Fruit fly (Drosophila melanogaster): ENCODE results near the gene ATPsynGL.

The ATPsynGL gene

DNA sequence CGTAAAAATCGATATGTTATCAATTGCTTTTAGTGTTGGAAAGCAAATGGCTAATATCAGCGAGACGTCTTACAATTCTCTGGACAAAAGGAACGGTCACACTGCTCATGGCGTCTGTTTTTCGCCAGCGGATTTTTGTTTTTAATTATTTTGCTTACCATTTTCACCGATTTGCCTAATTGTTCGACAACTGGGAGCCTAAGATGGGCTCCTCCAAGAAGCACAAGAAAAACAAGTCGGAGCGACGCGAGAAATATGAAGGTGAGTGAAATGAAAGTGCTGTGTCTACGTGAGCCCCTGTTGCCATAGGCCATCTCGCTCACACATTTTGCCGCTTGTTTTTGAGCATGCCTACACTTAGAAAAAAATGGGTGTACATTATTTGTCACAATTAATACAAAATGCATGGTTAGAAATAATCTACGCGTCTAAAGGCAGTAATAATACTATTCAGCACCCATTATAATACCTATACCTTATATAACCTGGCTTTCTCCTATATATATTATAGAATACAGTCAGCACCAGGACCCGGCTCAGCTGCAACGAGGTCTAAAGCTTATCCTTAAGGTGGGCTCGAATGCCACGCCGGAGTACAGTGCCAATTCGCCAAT is 35.8 kb downstream of the ATPsynGL start, which contains the start of gene Brd7-9 (continued):
- TF ChIP-seq usp (GFP tag; optimal IDR thresholded peaks at IDR 0.05) (no peak), CG16863 (GFP tag; optimal IDR thresholded peaks at IDR 0.05) (peak; percentile 49), Eip74EF (GFP tag; optimal IDR thresholded peaks at IDR 0.05) (peak in 1 of 2 experiments; percentile 64), CG1233 (GFP tag; optimal IDR thresholded peaks at IDR 0.05) (peak; percentile 69), Opbp (GFP tag; IDR thresholded peaks at IDR 0.05; ENCODE audit: partially characterized antibody) (no peak), Ravus (GFP tag; IDR thresholded peaks at IDR 0.05) (no peak; the same call in 1 of the 2 replicates), tgo (GFP tag; IDR thresholded peaks at IDR 0.05) (peak; percentile 67), Dfd (GFP tag; optimal IDR thresholded peaks at IDR 0.05) (no peak), sens-2 (GFP tag; IDR thresholded peaks at IDR 0.05) (peak; percentile 74; the same call in 1 of the 2 replicates), CG13123 (GFP tag; optimal IDR thresholded peaks at IDR 0.05) (peak; percentile 21), org-1 (GFP tag; optimal IDR thresholded peaks at IDR 0.05) (peak; percentile 69), pum (GFP tag; optimal IDR thresholded peaks at IDR 0.05) (peak; percentile 51), Scr (GFP tag; IDR thresholded peaks at IDR 0.05; ENCODE audit: partially characterized antibody) (peak; percentile 50), Hmr (GFP tag; optimal IDR thresholded peaks at IDR 0.05) (peak; percentile 73), CG10209 (GFP tag; optimal IDR thresholded peaks at IDR 0.05) (peak; percentile 68), jigr1 (GFP tag; IDR thresholded peaks at IDR 0.05) (no peak), CG34422 (GFP tag; IDR thresholded peaks at IDR 0.05) (peak; percentile 95), CG30403 (GFP tag; optimal IDR thresholded peaks at IDR 0.05) (peak; percentile 70), vvl (GFP tag; IDR thresholded peaks at IDR 0.05) (peak; percentile 93), otp (GFP tag; IDR thresholded peaks at IDR 0.05) (peak; percentile 77), CoRest (tag; optimal IDR thresholded peaks at IDR 0.05) (peak; percentile 39), CG10565 (GFP tag; optimal IDR thresholded peaks at IDR 0.05) (no peak), schlank (tag; optimal IDR thresholded peaks at IDR 0.05) (no peak), run (tag; optimal IDR thresholded peaks at IDR 0.05) (peak; percentile 5), onecut (GFP tag; IDR thresholded peaks at IDR 0.05) (peak; percentile 73), CG1529 (GFP tag; optimal IDR thresholded peaks at IDR 0.05) (peak; percentile 40), ac (GFP tag; optimal IDR thresholded peaks at IDR 0.05) (no peak), Atf6 (GFP tag; IDR thresholded peaks at IDR 0.05) (peak; percentile 86), CG10147 (GFP tag; optimal IDR thresholded peaks at IDR 0.05) (peak; percentile 21), NK7.1 (GFP tag; optimal IDR thresholded peaks at IDR 0.05) (peak; percentile 73), slp2 (GFP tag; optimal IDR thresholded peaks at IDR 0.05) (peak; percentile 57), H15 (GFP tag; IDR thresholded peaks at IDR 0.05) (peak; percentile 58; the same call in 2 of the 3 replicates), esg (GFP tag; conservative IDR thresholded peaks at IDR 0.05) (peak; percentile 63), bigmax (GFP tag; optimal IDR thresholded peaks at IDR 0.05) (no peak), CG9727 (GFP tag; optimal IDR thresholded peaks at IDR 0.05) (peak; percentile 79), tll (GFP tag; optimal IDR thresholded peaks at IDR 0.05) (no peak), sob (GFP tag; IDR thresholded peaks at IDR 0.05) (peak; percentile 79), CG18262 (tag; optimal IDR thresholded peaks at IDR 0.05) (peak; percentile 73), CG10366 (GFP tag; IDR thresholded peaks at IDR 0.05) (peak; percentile 73), seq (GFP tag; IDR thresholded peaks at IDR 0.05) (peak; percentile 71), chinmo (GFP tag; IDR thresholded peaks at IDR 0.05; ENCODE audit: partially characterized antibody) (0 out of 4 replicates have a peak, but pooled peaks have one; percentile 50), CG12236 (GFP tag; optimal IDR thresholded peaks at IDR 0.05) (no peak), oc (tag; optimal IDR thresholded peaks at IDR 0.05) (no peak), p53 (GFP tag; optimal IDR thresholded peaks at IDR 0.05) (no peak), CG2120 (GFP tag; optimal IDR thresholded peaks at IDR 0.05) (peak; percentile 77), CG10274 (GFP tag; optimal IDR thresholded peaks at IDR 0.05) (peak; percentile 7), tap (tag; optimal IDR thresholded peaks at IDR 0.05) (peak; percentile 50), disco-r (GFP tag; optimal IDR thresholded peaks at IDR 0.05) (peak; percentile 26), CG33213 (GFP tag; optimal IDR thresholded peaks at IDR 0.05) (peak; percentile 38), CG15696 (tag; optimal IDR thresholded peaks at IDR 0.05) (no peak)

Measured in whole organism, embryonic.